Fruit fly (Drosophila melanogaster): Measurements from ENCODE around the gene yellow-k.

yellow-k gene

dm6 chr3L:15548843-15549242, 28.4 kb downstream of the yellow-k start (continued):
- TF ChIP-seq CG9215 (GFP tag; IDR thresholded peaks at IDR 0.05) (no peak), wdn (GFP tag; IDR thresholded peaks at IDR 0.05) (no peak), CG15011 (GFP tag; optimal IDR thresholded peaks at IDR 0.05) (peak; percentile 35), CG14710 (tag; optimal IDR thresholded peaks at IDR 0.05) (no peak), h (optimal IDR thresholded peaks at IDR 0.05) (no peak), sim (GFP tag; IDR thresholded peaks at IDR 0.05) (no peak), CG33213 (GFP tag; optimal IDR thresholded peaks at IDR 0.05) (no peak), CG17802 (tag; optimal IDR thresholded peaks at IDR 0.05) (no peak), CG9797 (GFP tag; optimal IDR thresholded peaks at IDR 0.05) (no peak), cad (GFP tag; optimal IDR thresholded peaks at IDR 0.05) (no peak), CG13287 (GFP tag; IDR thresholded peaks at IDR 0.05; ENCODE audit: partially characterized antibody) (no peak), ftz-f1 (GFP tag; optimal IDR thresholded peaks at IDR 0.05) (no peak), CG9876 (GFP tag; optimal IDR thresholded peaks at IDR 0.05) (no peak), C15 (GFP tag; IDR thresholded peaks at IDR 0.05) (no peak), CG4424 (GFP tag; optimal IDR thresholded peaks at IDR 0.05) (no peak), CG10565 (GFP tag; optimal IDR thresholded peaks at IDR 0.05) (no peak), CG17829 (tag; optimal IDR thresholded peaks at IDR 0.05) (no peak), CG10959 (GFP tag; IDR thresholded peaks at IDR 0.05) (no peak), CG17912 (GFP tag; optimal IDR thresholded peaks at IDR 0.05) (no peak), CG12391 (tag; optimal IDR thresholded peaks at IDR 0.05) (no peak), CG18011 (GFP tag; optimal IDR thresholded peaks at IDR 0.05) (no peak), oc (tag; optimal IDR thresholded peaks at IDR 0.05) (no peak), CG12104 (GFP tag; optimal IDR thresholded peaks at IDR 0.05) (peak; percentile 10), sc (optimal IDR thresholded peaks at IDR 0.05) (no peak), sc (GFP tag; optimal IDR thresholded peaks at IDR 0.05) (no peak), btn (GFP tag; optimal IDR thresholded peaks at IDR 0.05) (no peak), Dad (GFP tag; optimal IDR thresholded peaks at IDR 0.05) (no peak), croc (GFP tag; conservative IDR thresholded peaks at IDR 0.05) (no peak), CG8281 (tag; optimal IDR thresholded peaks at IDR 0.05) (no peak), corto (GFP tag; optimal IDR thresholded peaks at IDR 0.05) (no peak), CG4282 (GFP tag; optimal IDR thresholded peaks at IDR 0.05) (no peak), al (GFP tag; IDR thresholded peaks at IDR 0.05) (no peak), tgo (GFP tag; IDR thresholded peaks at IDR 0.05) (no peak), CG13123 (GFP tag; optimal IDR thresholded peaks at IDR 0.05) (no peak), grn (GFP tag; optimal IDR thresholded peaks at IDR 0.05) (no peak), CG17361 (GFP tag; IDR thresholded peaks at IDR 0.05) (0 out of 3 replicates have a peak, but pooled peaks have one; percentile 17), yki (optimal IDR thresholded peaks at IDR 0.05) (no peak), CG16815 (GFP tag; optimal IDR thresholded peaks at IDR 0.05) (no peak), CG14050 (GFP tag; IDR thresholded peaks at IDR 0.05) (no peak), ems (GFP tag; optimal IDR thresholded peaks at IDR 0.05) (no peak), CG30403 (GFP tag; optimal IDR thresholded peaks at IDR 0.05) (no peak), CG18764 (GFP tag; optimal IDR thresholded peaks at IDR 0.05) (no peak), gsb-n (tag; optimal IDR thresholded peaks at IDR 0.05) (no peak), CG34224 (GFP tag; IDR thresholded peaks at IDR 0.05; ENCODE audit: partially characterized antibody) (no peak), CG12942 (GFP tag; optimal IDR thresholded peaks at IDR 0.05) (no peak), CG11695 (GFP tag; IDR thresholded peaks at IDR 0.05) (peak; percentile 30; the same call in 2 of the 3 replicates), eyg (GFP tag; optimal IDR thresholded peaks at IDR 0.05) (no peak), CG2199 (GFP tag; IDR thresholded peaks at IDR 0.05) (no peak), Ravus (GFP tag; IDR thresholded peaks at IDR 0.05) (no peak), pb (GFP tag; optimal IDR thresholded peaks at IDR 0.05) (no peak), CG9817 (tag; optimal IDR thresholded peaks at IDR 0.05) (no peak), row (GFP tag; IDR thresholded peaks at IDR 0.05) (no peak), slbo (GFP tag; IDR thresholded peaks at IDR 0.05) (no peak), CG6813 (GFP tag; optimal IDR thresholded peaks at IDR 0.05) (peak; percentile 67)

All from whole organism, embryonic.